Fruit fly (Drosophila melanogaster): Measurements from ENCODE around the gene CG34456.

Gene CG34456

DNA sequence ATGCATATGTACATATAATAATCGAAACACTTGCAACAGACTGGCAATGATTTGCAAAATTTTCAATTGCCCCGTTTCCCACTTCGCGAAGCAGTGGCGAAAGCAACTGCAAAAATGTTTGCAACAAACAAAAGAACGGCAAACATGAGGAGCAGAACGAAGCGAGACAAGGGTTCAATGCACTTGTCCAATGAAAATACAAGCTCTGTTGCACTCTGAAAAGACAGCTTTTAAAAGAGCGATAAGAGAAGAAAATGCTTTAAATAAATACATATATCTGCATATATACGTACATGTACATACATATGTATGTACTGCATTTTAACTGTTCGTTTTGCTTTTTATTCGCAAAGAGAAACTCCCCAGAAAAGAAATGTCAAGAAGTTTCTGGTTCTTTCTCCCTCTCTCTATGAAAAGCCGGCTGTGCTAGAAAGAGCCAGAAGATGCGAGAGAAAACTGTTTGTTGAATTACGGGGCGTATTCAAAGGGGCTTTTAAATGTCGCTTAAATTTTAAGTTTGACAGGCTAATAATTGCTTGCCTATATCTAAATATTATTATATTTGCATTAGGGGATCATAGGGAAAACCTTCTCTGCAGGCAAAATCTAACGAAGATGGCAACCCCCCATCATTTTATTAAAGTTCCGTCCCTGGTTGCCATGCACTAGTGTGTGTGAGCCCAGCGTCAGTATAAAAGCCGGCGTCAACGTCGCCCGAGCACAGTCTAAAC is 21.6 kb downstream of the CG34456 start, which contains the start of gene Hsp27 (continued):
- TF ChIP-seq CG13296 (GFP tag; optimal IDR thresholded peaks at IDR 0.05) (peak; percentile 95), CG7372 (GFP tag; IDR thresholded peaks at IDR 0.05) (peak; percentile 97), grau (tag; optimal IDR thresholded peaks at IDR 0.05) (peak; percentile 97), HLH4C (GFP tag; IDR thresholded peaks at IDR 0.05; ENCODE audit: partially characterized antibody) (no peak), bigmax (GFP tag; optimal IDR thresholded peaks at IDR 0.05) (peak; percentile 71), D (optimal IDR thresholded peaks at IDR 0.05) (no peak), D (GFP tag; optimal IDR thresholded peaks at IDR 0.05) (peak; percentile 98), Vsx1 (GFP tag; optimal IDR thresholded peaks at IDR 0.05) (peak; percentile 96), cas (GFP tag; IDR thresholded peaks at IDR 0.05) (peak; percentile 95), CG7357 (GFP tag; IDR thresholded peaks at IDR 0.05) (peak; percentile 96), oc (tag; optimal IDR thresholded peaks at IDR 0.05) (peak; percentile 99), chinmo (GFP tag; IDR thresholded peaks at IDR 0.05; ENCODE audit: partially characterized antibody) (no peak), lilli (GFP tag; optimal IDR thresholded peaks at IDR 0.05) (peak; percentile 98), ab (GFP tag; optimal IDR thresholded peaks at IDR 0.05) (peak; percentile 75), CG7556 (GFP tag; optimal IDR thresholded peaks at IDR 0.05) (peak; percentile 98), zen2 (GFP tag; IDR thresholded peaks at IDR 0.05; ENCODE audit: partially characterized antibody) (no peak), CG5180 (GFP tag; optimal IDR thresholded peaks at IDR 0.05) (peak; percentile 87), CG17359 (tag; optimal IDR thresholded peaks at IDR 0.05) (peak; percentile 99), CG13894 (tag; optimal IDR thresholded peaks at IDR 0.05) (peak; percentile 93), dan (GFP tag; IDR thresholded peaks at IDR 0.05) (peak; percentile 94), Ptx1 (GFP tag; IDR thresholded peaks at IDR 0.05) (peak; percentile 99), Abd-B (GFP tag; optimal IDR thresholded peaks at IDR 0.05) (peak; percentile 97), CG12659 (GFP tag; optimal IDR thresholded peaks at IDR 0.05) (peak; percentile 97), CG5953 (GFP tag; IDR thresholded peaks at IDR 0.05) (peak; percentile 97), CG32532 (GFP tag; IDR thresholded peaks at IDR 0.05) (peak; percentile 99), CG6689 (GFP tag; IDR thresholded peaks at IDR 0.05) (peak; percentile 99), sc (optimal IDR thresholded peaks at IDR 0.05) (no peak), sc (GFP tag; optimal IDR thresholded peaks at IDR 0.05) (peak; percentile 98), nom (GFP tag; optimal IDR thresholded peaks at IDR 0.05) (peak; percentile 98), usp (GFP tag; optimal IDR thresholded peaks at IDR 0.05) (no peak), stc (GFP tag; IDR thresholded peaks at IDR 0.05) (peak; percentile 98), Trl (optimal IDR thresholded peaks at IDR 0.05) (peak; percentile 22 to 27), Trl (GFP tag; optimal IDR thresholded peaks at IDR 0.05) (peak; percentile 95), otp (GFP tag; IDR thresholded peaks at IDR 0.05) (peak; percentile 97), toy (GFP tag; IDR thresholded peaks at IDR 0.05) (peak; percentile 93), zfh1 (GFP tag; IDR thresholded peaks at IDR 0.05) (peak; percentile 99), pfk (GFP tag; optimal IDR thresholded peaks at IDR 0.05) (peak; percentile 24), dysf (GFP tag; IDR thresholded peaks at IDR 0.05) (peak; percentile 99), peb (GFP tag; IDR thresholded peaks at IDR 0.05) (peak; percentile 98), hkb (optimal IDR thresholded peaks at IDR 0.05) (no peak), hkb (GFP tag; IDR thresholded peaks at IDR 0.05) (peak; percentile 99), BtbVII (GFP tag; optimal IDR thresholded peaks at IDR 0.05) (peak; percentile 96), CG15479 (GFP tag; optimal IDR thresholded peaks at IDR 0.05) (no peak), CG2712 (tag; optimal IDR thresholded peaks at IDR 0.05) (peak; percentile 99), E2f1 (GFP tag; IDR thresholded peaks at IDR 0.05) (peak; percentile 99), Oaz (GFP tag; IDR thresholded peaks at IDR 0.05) (peak; percentile 89), MTF-1 (GFP tag; optimal IDR thresholded peaks at IDR 0.05; ENCODE audit: borderline replicate concordance) (peak; percentile 94), Dbx (GFP tag; IDR thresholded peaks at IDR 0.05) (peak; percentile 97), bbx (GFP tag; IDR thresholded peaks at IDR 0.05; ENCODE audit: partially characterized antibody) (peak; percentile 22; the same call in 1 of the 2 replicates), slp2 (GFP tag; optimal IDR thresholded peaks at IDR 0.05) (peak; percentile 95), bab2 (GFP tag; optimal IDR thresholded peaks at IDR 0.05) (peak; percentile 93)

Data from whole organism, embryonic.